Fruit fly (Drosophila melanogaster) whole organism, embryonic: ENCODE measurements around the gene CG43060.

ENCODE experiments used
- ATbp ChIP-seq: fragments of 200-800 bp; sonication (Bioruptor generic); optimal IDR thresholded peaks from 2 replicates; lab custom pipeline; 2017; ENCODE audit warnings: missing biosample characterization, mild to moderate bottlenecking, missing genetic modification characterization, missing genetic modification reagents
- Abd-B ChIP-seq: fragments of 200-800 bp; sonication (Bioruptor generic); optimal IDR thresholded peaks from 2 replicates; lab custom pipeline; 2018; ENCODE audit warnings: missing biosample characterization, mild to moderate bottlenecking, missing genetic modification characterization, moderate library complexity
- CG15696 ChIP-seq: fragments of 200-800 bp; sonication (Bioruptor generic); optimal IDR thresholded peaks from 2 replicates; lab custom pipeline; 2019; ENCODE audit warnings: missing biosample characterization, mild to moderate bottlenecking, missing genetic modification characterization, moderate library complexity
- CG1603 ChIP-seq: fragments of 200-800 bp; sonication (Bioruptor generic); optimal IDR thresholded peaks from 2 replicates; lab custom pipeline; 2019; ENCODE audit warnings: missing biosample characterization, mild to moderate bottlenecking, missing genetic modification characterization, moderate library complexity
- CG1647 ChIP-seq: fragments of 200-800 bp; sonication (Bioruptor generic); optimal IDR thresholded peaks from 3 replicates; lab custom pipeline; 2016; ENCODE audit warnings: missing biosample characterization, missing genetic modification characterization
- CG16779 ChIP-seq: fragments of 200-800 bp; sonication (Bioruptor generic); IDR thresholded peaks from 2 replicates; pipeline ENCODE4 v1.3.6; 2022; ENCODE audit warnings: missing biosample characterization, missing genetic modification characterization
- CG16813 ChIP-seq: fragments of 200-800 bp; sonication (Bioruptor generic); IDR thresholded peaks from 3 replicates; pipeline ENCODE4 v1.3.6; 2022; ENCODE audit warnings: missing biosample characterization, missing genetic modification characterization; ENCODE audit not compliant: partially characterized antibody
- CG18011 ChIP-seq: fragments of 200-800 bp; sonication (Bioruptor generic); optimal IDR thresholded peaks from 2 replicates; lab custom pipeline; 2017; ENCODE audit warnings: missing biosample characterization, missing genetic modification characterization, mild to moderate bottlenecking, moderate library complexity, missing genotype
- CG18476 ChIP-seq: fragments of 200-800 bp; sonication (Bioruptor generic); optimal IDR thresholded peaks from 2 replicates; lab custom pipeline; 2016; ENCODE audit warnings: missing biosample characterization, mild to moderate bottlenecking, missing genetic modification characterization
- CG2889 ChIP-seq: fragments of 200-800 bp; sonication (Bioruptor generic); IDR thresholded peaks from 3 replicates; pipeline ENCODE4 v1.3.6; 2022; ENCODE audit warnings: missing biosample characterization, missing genetic modification characterization
- CG30403 ChIP-seq: fragments of 200-800 bp; sonication (Bioruptor generic); optimal IDR thresholded peaks from 3 replicates; lab custom pipeline; 2016; ENCODE audit warnings: missing biosample characterization, missing genetic modification characterization
- CG30431 ChIP-seq: fragments of 200-800 bp; sonication (Bioruptor generic); optimal IDR thresholded peaks from 2 replicates; lab custom pipeline; 2017; ENCODE audit warnings: missing biosample characterization, missing genetic modification characterization
- CG31224 ChIP-seq: fragments of 200-800 bp; sonication (Bioruptor generic); IDR thresholded peaks from 2 replicates; pipeline ENCODE4 v1.3.6; 2022; ENCODE audit warnings: missing biosample characterization, missing genetic modification characterization
- CG32767 ChIP-seq: fragments of 200-800 bp; sonication (Bioruptor generic); IDR thresholded peaks from 2 replicates; pipeline ENCODE4 v1.3.6; 2022; ENCODE audit warnings: missing biosample characterization, missing genetic modification characterization
- CG3281 ChIP-seq: fragments of 200-800 bp; sonication (Bioruptor generic); optimal IDR thresholded peaks from 3 replicates; lab custom pipeline; 2017; ENCODE audit warnings: missing biosample characterization, mild to moderate bottlenecking, missing genetic modification characterization
- CG34376 ChIP-seq: fragments of 200-800 bp; sonication (Bioruptor generic); optimal IDR thresholded peaks from 2 replicates; lab custom pipeline; 2018; ENCODE audit warnings: missing biosample characterization, mild to moderate bottlenecking, missing genetic modification characterization
- CG3847 ChIP-seq: fragments of 200-800 bp; sonication (Bioruptor generic); IDR thresholded peaks from 2 replicates; pipeline ENCODE4 v1.3.6; 2022; ENCODE audit warnings: missing biosample characterization, missing genetic modification characterization
- CG4360 ChIP-seq: fragments of 200-800 bp; sonication (Bioruptor generic); IDR thresholded peaks from 2 replicates; pipeline ENCODE4 v1.3.6; 2022; ENCODE audit warnings: missing biosample characterization, missing genetic modification characterization
- CG4404 ChIP-seq: fragments of 200-800 bp; sonication (Bioruptor generic); IDR thresholded peaks from 2 replicates; pipeline ENCODE4 v1.3.6; 2022; ENCODE audit warnings: missing biosample characterization, missing genetic modification characterization
- CG4854 ChIP-seq: fragments of 200-800 bp; sonication (Bioruptor generic); optimal IDR thresholded peaks from 2 replicates; lab custom pipeline; 2016; ENCODE audit warnings: missing biosample characterization, missing genetic modification characterization, inconsistent platforms
- CG8765 ChIP-seq: fragments of 200-800 bp; sonication (Bioruptor generic); IDR thresholded peaks from 2 replicates; pipeline ENCODE4 v1.3.6; 2022; ENCODE audit warnings: missing biosample characterization, missing genetic modification characterization
- CG8924 ChIP-seq: fragments of 200-800 bp; optimal IDR thresholded peaks from 3 replicates; lab custom pipeline; 2019; ENCODE audit warnings: missing biosample characterization, mild to moderate bottlenecking, missing genetic modification characterization, moderate library complexity
- CG9437 ChIP-seq: fragments of 200-800 bp; sonication (Bioruptor generic); optimal IDR thresholded peaks from 2 replicates; lab custom pipeline; 2018; ENCODE audit warnings: missing biosample characterization, mild to moderate bottlenecking, missing genetic modification characterization
- CTCF ChIP-seq: fragments of 200-800 bp; sonication (Bioruptor generic); optimal IDR thresholded peaks from 2 replicates; lab custom pipeline; 2017; ENCODE audit warnings: missing biosample characterization, mild to moderate bottlenecking, missing genetic modification characterization, moderate library complexity
- CkIIα-i1 ChIP-seq: fragments of 200-800 bp; sonication (Bioruptor generic); IDR thresholded peaks from 2 replicates; pipeline ENCODE4 v1.3.6; 2022; ENCODE audit warnings: missing biosample characterization, missing genetic modification characterization
- Dbx ChIP-seq: fragments of 200-800 bp; sonication (Bioruptor generic); IDR thresholded peaks from 3 replicates; pipeline ENCODE4 v1.3.6; 2022; ENCODE audit warnings: missing biosample characterization, missing genetic modification characterization
- Dll ChIP-seq: fragments of 200-800 bp; sonication (Bioruptor generic); IDR thresholded peaks from 4 replicates; pipeline ENCODE4 v1.3.6; 2022; ENCODE audit warnings: missing biosample characterization, missing genetic modification characterization; ENCODE audit not compliant: partially characterized antibody
- E2f2 ChIP-seq: fragments of 200-800 bp; sonication (Bioruptor generic); IDR thresholded peaks from 2 replicates; pipeline ENCODE4 v1.3.6; 2022; ENCODE audit warnings: missing biosample characterization, missing genetic modification characterization
- Lhr ChIP-seq: fragments of 200-800 bp; sonication (Bioruptor generic); optimal IDR thresholded peaks from 3 replicates; lab custom pipeline; 2017; ENCODE audit warnings: mild to moderate bottlenecking, missing biosample characterization, missing genetic modification reagents, missing genetic modification characterization
- Lpt ChIP-seq: fragments of >200 bp; optimal IDR thresholded peaks from 2 replicates; lab custom pipeline; 2018; ENCODE audit warnings: missing biosample characterization, missing genetic modification characterization
- Ptx1 ChIP-seq: fragments of 200-800 bp; sonication (Bioruptor generic); IDR thresholded peaks from 2 replicates; pipeline ENCODE4 v1.3.6; 2022; ENCODE audit warnings: missing biosample characterization, missing genetic modification characterization
- Sin3A ChIP-seq: fragments of >200 bp; optimal IDR thresholded peaks from 2 replicates; lab custom pipeline; 2018
- Ssrp ChIP-seq: fragments of 200-800 bp; sonication (Bioruptor generic); optimal IDR thresholded peaks from 2 replicates; lab custom pipeline; 2018; ENCODE audit warnings: missing biosample characterization, mild to moderate bottlenecking, missing genetic modification characterization, moderate library complexity
- Tbp ChIP-seq: fragments of >200 bp; optimal IDR thresholded peaks from 2 replicates; lab custom pipeline; 2018; ENCODE audit warnings: missing biosample characterization, missing genetic modification characterization
- ac ChIP-seq: fragments of 200-800 bp; sonication (Bioruptor generic); optimal IDR thresholded peaks from 3 replicates; lab custom pipeline; 2017; ENCODE audit warnings: missing biosample characterization, mild to moderate bottlenecking, missing genetic modification characterization
- cato ChIP-seq: fragments of 200-800 bp; sonication (Bioruptor generic); optimal IDR thresholded peaks from 2 replicates; lab custom pipeline; 2016; ENCODE audit warnings: missing biosample characterization, missing genetic modification characterization, borderline replicate concordance
- caup ChIP-seq: fragments of 200-800 bp; sonication (Bioruptor generic); optimal IDR thresholded peaks from 3 replicates; lab custom pipeline; 2017; ENCODE audit warnings: missing biosample characterization, mild to moderate bottlenecking, missing genetic modification characterization, moderate library complexity; ENCODE audit not compliant: severe bottlenecking
- cg ChIP-seq: fragments of 200-800 bp; sonication (Bioruptor generic); optimal IDR thresholded peaks from 3 replicates; lab custom pipeline; 2019; ENCODE audit warnings: missing biosample characterization, mild to moderate bottlenecking, missing genetic modification characterization, moderate library complexity
- eyg ChIP-seq: fragments of 200-800 bp; sonication (Bioruptor generic); optimal IDR thresholded peaks from 3 replicates; lab custom pipeline; 2016; ENCODE audit warnings: missing biosample characterization, missing genetic modification characterization
- fd96Cb ChIP-seq: fragments of 200-800 bp; sonication (Bioruptor generic); optimal IDR thresholded peaks from 2 replicates; lab custom pipeline; 2018; ENCODE audit warnings: missing biosample characterization, mild to moderate bottlenecking, missing genetic modification characterization, moderate library complexity
- gcm ChIP-seq: fragments of 200-800 bp; sonication (Bioruptor generic); optimal IDR thresholded peaks from 2 replicates; lab custom pipeline; 2019; ENCODE audit warnings: missing biosample characterization, mild to moderate bottlenecking, missing genetic modification characterization, moderate library complexity
- gcm2 ChIP-seq: fragments of 200-800 bp; sonication (Bioruptor generic); optimal IDR thresholded peaks from 2 replicates; lab custom pipeline; 2016; ENCODE audit warnings: missing biosample characterization, missing genetic modification characterization
- gt ChIP-seq: fragments of 200-800 bp; sonication (Bioruptor generic); IDR thresholded peaks from 2 replicates; pipeline ENCODE4 v1.3.6; 2022; ENCODE audit warnings: missing biosample characterization, missing genetic modification characterization
- inv ChIP-seq: fragments of 200-800 bp; sonication (Bioruptor generic); IDR thresholded peaks from 2 replicates; pipeline ENCODE4 v1.3.6; 2022; ENCODE audit warnings: missing biosample characterization, missing genetic modification characterization; ENCODE audit not compliant: partially characterized antibody
- klu ChIP-seq: fragments of 200-800 bp; sonication (Bioruptor generic); IDR thresholded peaks from 2 replicates; pipeline ENCODE4 v1.3.6; 2022; ENCODE audit warnings: missing biosample characterization, missing genetic modification characterization
- nau ChIP-seq: fragments of 200-800 bp; sonication (Bioruptor generic); optimal IDR thresholded peaks from 3 replicates; lab custom pipeline; 2017; ENCODE audit warnings: missing biosample characterization, mild to moderate bottlenecking, missing genetic modification characterization, missing genetic modification reagents
- sd ChIP-seq: fragments of 200-800 bp; sonication (Bioruptor generic); optimal IDR thresholded peaks from 3 replicates; lab custom pipeline; 2018; ENCODE audit warnings: missing biosample characterization, mild to moderate bottlenecking, missing genetic modification characterization, moderate library complexity
- so ChIP-seq: fragments of 200-800 bp; sonication (Bioruptor generic); IDR thresholded peaks from 3 replicates; pipeline ENCODE4 v1.3.6; 2022; ENCODE audit warnings: missing biosample characterization, missing genetic modification characterization
- ssp ChIP-seq: fragments of 200-800 bp; sonication (Bioruptor generic); IDR thresholded peaks from 2 replicates; pipeline ENCODE4 v1.3.6; 2022; ENCODE audit warnings: missing biosample characterization, missing genetic modification characterization
- tll ChIP-seq, 2 experiments: fragments of 200-800 bp in 1 of 2; fragments of >200 bp in 1 of 2; sonication (Bioruptor generic) in 1 of 2; optimal IDR thresholded peaks; 2 replicates each; lab custom pipeline; 2017 to 2019; ENCODE audit warnings: missing biosample characterization in 2 of 2, missing genetic modification characterization in 2 of 2, mild to moderate bottlenecking in 1 of 2, moderate library complexity in 1 of 2
- tup ChIP-seq: fragments of 200-800 bp; sonication (Bioruptor generic); optimal IDR thresholded peaks from 2 replicates; lab custom pipeline; 2016; ENCODE audit warnings: missing biosample characterization, mild to moderate bottlenecking, missing genetic modification characterization, moderate library complexity
- wdn ChIP-seq: fragments of 200-800 bp; sonication (Bioruptor generic); IDR thresholded peaks from 2 replicates; pipeline ENCODE4 v1.3.6; 2022; ENCODE audit warnings: missing biosample characterization, missing genetic modification characterization
- z ChIP-seq: fragments of 200-800 bp; sonication (Bioruptor generic); IDR thresholded peaks from 3 replicates; pipeline ENCODE4 v1.3.6; 2022; ENCODE audit warnings: missing biosample characterization, missing genetic modification characterization

Gene CG43060

dm6 chr3R:8037896-8038295 is 3.1 kb upstream of the CG43060 start (continued):
- TF ChIP-seq CG9437 (GFP tag; lab: Kevin White, UChicago) (no peak), fd96Cb (tag; lab: Kevin White, UChicago) (peak; percentile 39), CG4360 (no peak), E2f2 (GFP tag; lab: Robert Waterston, UW) (no peak), CG3847 (no peak), Dbx (GFP tag; lab: Robert Waterston, UW) (no peak), CG3281 (GFP tag; lab: Kevin White, UChicago) (no peak), CG16813 (GFP tag; lab: Robert Waterston, UW) (no peak), Ptx1 (GFP tag; lab: Robert Waterston, UW) (peak; percentile 33; the same call in 1 of the 2 replicates), Dll (no peak), Sin3A (lab: Kevin White, UChicago) (no peak), CG8924 (no peak), CG18011 (GFP tag; lab: Kevin White, UChicago) (no peak), cato (GFP tag; lab: Kevin White, UChicago) (no peak), gcm (GFP tag; lab: Kevin White, UChicago) (peak; percentile 8), ssp (GFP tag; lab: Robert Waterston, UW) (0 out of 2 replicates have a peak, but pooled peaks have one; percentile 27), CG1603 (tag; lab: Kevin White, UChicago) (peak; percentile 45), CG18476 (GFP tag; lab: Kevin White, UChicago) (no peak), wdn (GFP tag; lab: Robert Waterston, UW) (no peak), CG4854 (GFP tag; lab: Kevin White, UChicago) (no peak), CkIIα-i1 (GFP tag; lab: Robert Waterston, UW) (no peak), so (GFP tag; lab: Robert Waterston, UW) (no peak), CG31224 (no peak), CG30403 (no peak), caup (no peak), klu (GFP tag; lab: Robert Waterston, UW) (no peak), Ssrp (tag; lab: Kevin White, UChicago) (peak; percentile 10), gt (GFP tag; lab: Robert Waterston, UW) (no peak), tll (GFP tag; optimal IDR thresholded peaks at IDR 0.05; lab: Kevin White, UChicago) (no peak), z (GFP tag; lab: Robert Waterston, UW) (no peak), Abd-B (GFP tag; lab: Kevin White, UChicago) (no peak), CG1647 (GFP tag; lab: Kevin White, UChicago) (no peak), CG16779 (GFP tag; lab: Robert Waterston, UW) (no peak), CG34376 (GFP tag; lab: Kevin White, UChicago) (no peak), CG4404 (GFP tag; lab: Robert Waterston, UW) (no peak), inv (GFP tag; lab: Robert Waterston, UW) (no peak), sd (tag; lab: Kevin White, UChicago) (no peak), CG32767 (GFP tag; lab: Robert Waterston, UW) (no peak), Lhr (GFP tag; lab: Kevin White, UChicago) (no peak), Lpt (GFP tag; lab: Kevin White, UChicago) (no peak), CG8765 (GFP tag; lab: Robert Waterston, UW) (no peak), eyg (no peak), ac (no peak), nau (GFP tag; lab: Kevin White, UChicago) (no peak), CTCF (GFP tag; lab: Kevin White, UChicago) (no peak), ATbp (GFP tag; lab: Kevin White, UChicago) (peak; percentile 13), CG15696 (no peak), cg (GFP tag; lab: Kevin White, UChicago) (no peak), gcm2 (GFP tag; lab: Kevin White, UChicago) (no peak), CG30431 (GFP tag; lab: Kevin White, UChicago) (no peak), Tbp (GFP tag; lab: Kevin White, UChicago) (no peak), tup (GFP tag; lab: Kevin White, UChicago) (no peak), CG2889 (GFP tag; lab: Robert Waterston, UW) (no peak)
